Worm (Caenorhabditis elegans): ENCODE data around the gene eif-3.G.

ce11 chrII:8456681-8457389 is 14.3 kb downstream of the eif-3.G start:
- TF ChIP-seq sea-2 (GFP tag; IDR thresholded peaks at IDR 0.05), result no peak
- no peak for TF ChIP-seq egrh-3 (GFP tag; IDR thresholded peaks at IDR 0.05)
- no peak for TF ChIP-seq lin-26 (GFP tag; IDR thresholded peaks at IDR 0.05)
- no peak for TF ChIP-seq dpff-1 (tag; optimal IDR thresholded peaks at IDR 0.05)
- no peak for TF ChIP-seq egl-44 (GFP tag; IDR thresholded peaks at IDR 0.05)

Data from whole organism, young adult.